Fruit fly (Drosophila melanogaster) whole organism, prepupa: ENCODE results near the gene CG3552.

Source experiments
- Blimp-1 ChIP-seq: fragments of 200-800 bp; sonication (Bioruptor generic); optimal IDR thresholded peaks from 3 replicates; lab custom pipeline; 2017; ENCODE audit warnings: missing biosample characterization, missing genetic modification characterization, mild to moderate bottlenecking, moderate library complexity, missing genetic modification reagents
- CG10631 ChIP-seq: fragments of 200-800 bp; sonication (Bioruptor generic); optimal IDR thresholded peaks from 2 replicates; lab custom pipeline; 2016; ENCODE audit warnings: missing biosample characterization, missing genetic modification characterization
- CG11294 ChIP-seq: fragments of 200-800 bp; sonication (Bioruptor generic); IDR thresholded peaks from 2 replicates; pipeline ENCODE4 v1.3.6; 2022; ENCODE audit warnings: missing biosample characterization, missing genetic modification characterization
- CG11762 ChIP-seq: fragments of 200-800 bp; sonication (Bioruptor generic); optimal IDR thresholded peaks from 3 replicates; lab custom pipeline; 2016; ENCODE audit warnings: missing biosample characterization, missing genetic modification characterization; ENCODE audit not compliant: insufficient read depth
- CG1621 ChIP-seq: fragments of 200-800 bp; sonication (Bioruptor generic); optimal IDR thresholded peaks from 3 replicates; lab custom pipeline; 2018; ENCODE audit warnings: missing biosample characterization, mild to moderate bottlenecking, missing genetic modification characterization
- CG16779 ChIP-seq: fragments of 200-800 bp; sonication (Bioruptor generic); optimal IDR thresholded peaks from 3 replicates; lab custom pipeline; 2017; ENCODE audit warnings: missing biosample characterization, mild to moderate bottlenecking, missing genetic modification characterization
- CG3032 ChIP-seq: fragments of 200-800 bp; optimal IDR thresholded peaks from 2 replicates; lab custom pipeline; 2019; ENCODE audit warnings: missing biosample characterization, mild to moderate bottlenecking, missing genetic modification characterization, moderate library complexity
- CG31627 ChIP-seq: fragments of 200-800 bp; sonication (Bioruptor generic); optimal IDR thresholded peaks from 3 replicates; lab custom pipeline; 2016; ENCODE audit warnings: missing biosample characterization, missing genetic modification characterization
- CG32006 ChIP-seq: fragments of 200-800 bp; sonication (Bioruptor generic); optimal IDR thresholded peaks from 3 replicates; lab custom pipeline; 2017; ENCODE audit warnings: missing biosample characterization, mild to moderate bottlenecking, missing genetic modification characterization
- CG34406 ChIP-seq: fragments of 200-800 bp; sonication (Bioruptor generic); optimal IDR thresholded peaks from 3 replicates; lab custom pipeline; 2016; ENCODE audit warnings: missing biosample characterization, missing genetic modification characterization
- CG4318 ChIP-seq: fragments of 200-800 bp; sonication (Bioruptor generic); optimal IDR thresholded peaks from 3 replicates; lab custom pipeline; 2017; ENCODE audit warnings: missing biosample characterization, mild to moderate bottlenecking, missing genetic modification characterization
- CG6163 ChIP-seq: fragments of 200-800 bp; sonication (Bioruptor generic); IDR thresholded peaks from 3 replicates; pipeline ENCODE4 v1.3.6; 2022; ENCODE audit warnings: missing biosample characterization, missing genetic modification characterization
- CG6808 ChIP-seq: fragments of 200-800 bp; sonication (Bioruptor generic); optimal IDR thresholded peaks from 3 replicates; lab custom pipeline; 2017; ENCODE audit warnings: missing biosample characterization, missing genetic modification characterization, mild to moderate bottlenecking, moderate library complexity, missing genetic modification reagents
- CG6854 ChIP-seq: fragments of 200-800 bp; sonication (Bioruptor generic); optimal IDR thresholded peaks from 2 replicates; lab custom pipeline; 2017; ENCODE audit warnings: missing biosample characterization, mild to moderate bottlenecking, missing genetic modification characterization
- CG7368 ChIP-seq: fragments of 200-800 bp; sonication (Bioruptor generic); optimal IDR thresholded peaks from 3 replicates; lab custom pipeline; 2016; ENCODE audit warnings: missing biosample characterization, missing genetic modification characterization
- CG8119 ChIP-seq: fragments of 200-800 bp; sonication (Bioruptor generic); IDR thresholded peaks from 3 replicates; pipeline ENCODE4 v1.3.6; 2022; ENCODE audit warnings: missing biosample characterization, missing genetic modification characterization
- CG8632 ChIP-seq: fragments of 200-800 bp; sonication (Bioruptor generic); optimal IDR thresholded peaks from 3 replicates; lab custom pipeline; 2016; ENCODE audit warnings: missing biosample characterization, missing genetic modification characterization
- CG9139 ChIP-seq: fragments of 200-800 bp; sonication (Bioruptor generic); optimal IDR thresholded peaks from 3 replicates; lab custom pipeline; 2017; ENCODE audit warnings: missing biosample characterization, mild to moderate bottlenecking, missing genetic modification characterization
- Eip78C ChIP-seq: fragments of 200-800 bp; sonication (Bioruptor generic); peaks from one replicate; lab custom pipeline; 2016; ENCODE audit warnings: missing biosample characterization, missing genetic modification characterization
- Ets21C ChIP-seq: fragments of 200-800 bp; sonication (Bioruptor generic); optimal IDR thresholded peaks from 3 replicates; lab custom pipeline; 2016; ENCODE audit warnings: missing biosample characterization, missing genetic modification characterization
- Gug ChIP-seq: fragments of 200-800 bp; sonication (Bioruptor generic); IDR thresholded peaks from 2 replicates; pipeline ENCODE4 v1.3.6; 2022; ENCODE audit warnings: missing biosample characterization, missing genetic modification characterization
- Hr38 ChIP-seq: sonication (Bioruptor generic); optimal IDR thresholded peaks from 2 replicates; lab custom pipeline; 2016; ENCODE audit warnings: missing biosample characterization, missing genetic modification characterization
- Hr39 ChIP-seq: fragments of 200-800 bp; sonication (Bioruptor generic); optimal IDR thresholded peaks from 2 replicates; lab custom pipeline; 2016; ENCODE audit warnings: missing biosample characterization, missing genetic modification characterization
- Hr4 ChIP-seq: fragments of 200-800 bp; sonication (Bioruptor generic); optimal IDR thresholded peaks from 3 replicates; lab custom pipeline; 2016; ENCODE audit warnings: missing biosample characterization, missing genetic modification characterization
- Lpt ChIP-seq: fragments of 200-800 bp; sonication (Bioruptor generic); optimal IDR thresholded peaks from 3 replicates; lab custom pipeline; 2016; ENCODE audit warnings: missing biosample characterization, missing genetic modification characterization
- Met ChIP-seq: fragments of 200-800 bp; sonication (Bioruptor generic); optimal IDR thresholded peaks from 3 replicates; lab custom pipeline; 2016; ENCODE audit warnings: missing biosample characterization, missing genetic modification characterization
- OdsH ChIP-seq: fragments of 200-800 bp; sonication (Bioruptor generic); optimal IDR thresholded peaks from 3 replicates; lab custom pipeline; 2016; ENCODE audit warnings: missing biosample characterization, missing genetic modification characterization
- Smox ChIP-seq: fragments of 200-800 bp; sonication (Bioruptor generic); optimal IDR thresholded peaks from 3 replicates; lab custom pipeline; 2016; ENCODE audit warnings: missing biosample characterization, missing genetic modification characterization
- Sox102F ChIP-seq: fragments of 200-800 bp; sonication (Bioruptor generic); optimal IDR thresholded peaks from 2 replicates; lab custom pipeline; 2016; ENCODE audit warnings: missing biosample characterization, mild to moderate bottlenecking, missing genetic modification characterization
- Sox14 ChIP-seq: fragments of 200-800 bp; sonication (Bioruptor generic); optimal IDR thresholded peaks from 3 replicates; lab custom pipeline; 2016; ENCODE audit warnings: missing biosample characterization, missing genetic modification characterization
- Sox15 ChIP-seq: fragments of 200-800 bp; sonication (Bioruptor generic); optimal IDR thresholded peaks from 3 replicates; lab custom pipeline; 2016; ENCODE audit warnings: missing biosample characterization, missing genetic modification characterization
- achi ChIP-seq: fragments of 200-800 bp; sonication (Bioruptor generic); optimal IDR thresholded peaks from 3 replicates; lab custom pipeline; 2016; ENCODE audit warnings: missing biosample characterization, missing genetic modification characterization
- acj6 ChIP-seq: fragments of 200-800 bp; sonication (Bioruptor generic); optimal IDR thresholded peaks from 3 replicates; lab custom pipeline; 2016; ENCODE audit warnings: missing biosample characterization, missing genetic modification characterization
- cyc ChIP-seq: fragments of 200-800 bp; sonication (Bioruptor generic); optimal IDR thresholded peaks from 3 replicates; lab custom pipeline; 2016; ENCODE audit warnings: missing biosample characterization, missing genetic modification characterization
- eg ChIP-seq: fragments of 200-800 bp; sonication (Bioruptor generic); IDR thresholded peaks from 3 replicates; pipeline ENCODE4 v1.3.6; 2022; ENCODE audit warnings: missing biosample characterization, missing genetic modification characterization
- esn ChIP-seq: fragments of 200-800 bp; sonication (Bioruptor generic); optimal IDR thresholded peaks from 2 replicates; lab custom pipeline; 2016; ENCODE audit warnings: missing biosample characterization, mild to moderate bottlenecking, missing genetic modification characterization, moderate library complexity
- fkh ChIP-seq: fragments of 200-800 bp; sonication (Bioruptor generic); optimal IDR thresholded peaks from 3 replicates; lab custom pipeline; 2017; ENCODE audit warnings: missing biosample characterization, mild to moderate bottlenecking, missing genetic modification characterization, moderate library complexity
- lz ChIP-seq: fragments of 200-800 bp; sonication (Bioruptor generic); optimal IDR thresholded peaks from 3 replicates; lab custom pipeline; 2016; ENCODE audit warnings: missing biosample characterization, missing genetic modification characterization
- pdm3 ChIP-seq: fragments of 200-800 bp; sonication (Bioruptor generic); optimal IDR thresholded peaks from 3 replicates; lab custom pipeline; 2016; ENCODE audit warnings: missing biosample characterization, missing genetic modification characterization
- salr ChIP-seq, 2 experiments: fragments of 200-800 bp; sonication (Bioruptor generic); optimal IDR thresholded peaks; 3 replicates each; lab custom pipeline; 2016 to 2018; ENCODE audit warnings: missing biosample characterization in 2 of 2, missing genetic modification characterization in 2 of 2, mild to moderate bottlenecking in 1 of 2
- spab ChIP-seq: fragments of 200-800 bp; sonication (Bioruptor generic); optimal IDR thresholded peaks from 2 replicates; lab custom pipeline; 2017; ENCODE audit warnings: missing biosample characterization, mild to moderate bottlenecking, missing genetic modification characterization, missing genetic modification reagents
- ss ChIP-seq, 2 experiments: fragments of 200-800 bp; sonication (Bioruptor generic); optimal IDR thresholded peaks; 2 replicates in 1 of 2; 3 replicates in 1 of 2; lab custom pipeline; 2017 to 2018; ENCODE audit warnings: mild to moderate bottlenecking in 2 of 2, missing biosample characterization in 2 of 2, missing genetic modification characterization in 2 of 2, moderate library complexity in 1 of 2
- svp ChIP-seq: fragments of 200-800 bp; sonication (Bioruptor generic); peaks from one replicate; lab custom pipeline; 2016; ENCODE audit warnings: missing biosample characterization, missing genetic modification characterization

CG3552 gene

DNA sequence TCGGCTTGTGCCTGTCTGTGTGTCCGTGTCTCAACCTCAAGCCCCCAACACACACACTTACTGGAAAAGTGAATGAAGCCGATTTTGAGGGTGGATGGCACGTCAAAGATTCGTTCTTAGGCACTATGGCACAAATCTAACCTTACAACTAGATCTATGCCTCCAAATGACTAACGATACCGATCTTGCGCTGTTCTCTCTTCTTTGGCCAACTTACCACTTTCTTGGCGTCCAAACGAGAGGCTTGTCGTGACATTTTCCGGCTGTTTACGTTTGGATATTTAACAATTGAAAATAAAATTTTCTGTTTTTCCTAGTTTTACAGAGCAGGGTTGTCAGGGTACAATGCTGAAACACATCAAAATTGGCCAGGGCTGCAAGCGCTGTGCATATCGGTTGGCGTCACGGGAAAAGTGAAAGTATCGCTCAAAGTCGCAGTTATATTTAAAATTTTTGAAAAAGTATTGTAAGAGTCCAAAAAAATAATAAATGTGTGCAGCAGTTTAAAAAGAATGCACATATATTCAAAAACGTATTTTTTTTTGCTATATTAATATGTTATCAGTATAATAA, 14.1 kb upstream of the CG3552 start, which contains the start of the genes Bet3 and Nf-YA (continued):
- TF ChIP-seq Gug (GFP tag; lab: Robert Waterston, UW) (no peak), Hr38 (GFP tag; lab: Kevin White, UChicago) (no peak), lz (GFP tag; lab: Kevin White, UChicago) (peak; percentile 52), Sox15 (GFP tag; lab: Kevin White, UChicago) (no peak), Lpt (GFP tag; lab: Kevin White, UChicago) (no peak), CG6854 (GFP tag; lab: Kevin White, UChicago) (no peak), Smox (GFP tag; lab: Kevin White, UChicago) (no peak), cyc (peak; percentile 39), CG34406 (GFP tag; lab: Kevin White, UChicago) (no peak), achi (GFP tag; lab: Kevin White, UChicago) (peak; percentile 31), ss (GFP tag; optimal IDR thresholded peaks at IDR 0.05; lab: Kevin White, UChicago) (no peak), acj6 (GFP tag; lab: Kevin White, UChicago) (no peak), Hr4 (GFP tag; lab: Kevin White, UChicago) (no peak), Sox102F (GFP tag; lab: Kevin White, UChicago) (no peak), eg (GFP tag; lab: Robert Waterston, UW) (no peak), Ets21C (GFP tag; lab: Kevin White, UChicago) (peak; percentile 31), Met (peak; percentile 17), salr (GFP tag; optimal IDR thresholded peaks at IDR 0.05; lab: Kevin White, UChicago) (no peak), CG9139 (GFP tag; lab: Kevin White, UChicago) (no peak), CG3032 (peak; percentile 43), esn (GFP tag; lab: Kevin White, UChicago) (peak; percentile 42), CG11762 (GFP tag; lab: Kevin White, UChicago) (no peak), pdm3 (no peak)

dm6 chr3L:9442625-9443282, 13.4 kb upstream of the CG3552 start, which contains the start of gene Srg3:
Gene Srg3, plus strand, starts transcription at chr3L:9443232.
- TF ChIP-seq CG32006 (GFP tag; lab: Kevin White, UChicago) (peak; percentile 26), esn (GFP tag; lab: Kevin White, UChicago) (no peak), salr (GFP tag; optimal IDR thresholded peaks at IDR 0.05; lab: Kevin White, UChicago) (no peak), svp (GFP tag; lab: Kevin White, UChicago) (peak; percentile 68), pdm3 (no peak), Eip78C (no peak), CG4318 (GFP tag; lab: Kevin White, UChicago) (no peak), Sox15 (GFP tag; lab: Kevin White, UChicago) (no peak)
- TF ChIP-seq, all 60 proteins: peak for 2

dm6 chr3L:9446731-9447238, 9.3 kb upstream of the CG3552 start, which contains the start of gene CG3529:
Gene CG3529, plus strand, starts transcription at chr3L:9446864.
- TF ChIP-seq Hr39 (GFP tag; lab: Kevin White, UChicago) (peak; percentile 17), Blimp-1 (GFP tag; lab: Kevin White, UChicago) (no peak), CG10631 (GFP tag; lab: Kevin White, UChicago) (peak; percentile 25), svp (GFP tag; lab: Kevin White, UChicago) (peak; percentile 64), ss (GFP tag; optimal IDR thresholded peaks at IDR 0.05; lab: Kevin White, UChicago) (peak in 1 of 2 experiments; percentile 61), CG6854 (GFP tag; lab: Kevin White, UChicago) (peak; percentile 56), Ets21C (GFP tag; lab: Kevin White, UChicago) (peak; percentile 21), Gug (GFP tag; lab: Robert Waterston, UW) (no peak), acj6 (GFP tag; lab: Kevin White, UChicago) (no peak), CG6163 (GFP tag; lab: Robert Waterston, UW) (0 out of 3 replicates have a peak, but pooled peaks have one; percentile 38), CG8632 (GFP tag; lab: Kevin White, UChicago) (no peak), Smox (GFP tag; lab: Kevin White, UChicago) (peak; percentile 24), esn (GFP tag; lab: Kevin White, UChicago) (peak; percentile 29), CG11294 (GFP tag; lab: Robert Waterston, UW) (no peak), spab (GFP tag; lab: Kevin White, UChicago) (no peak), Sox14 (GFP tag; lab: Kevin White, UChicago) (peak; percentile 25), CG9139 (GFP tag; lab: Kevin White, UChicago) (no peak), lz (GFP tag; lab: Kevin White, UChicago) (peak; percentile 26), CG6808 (peak; percentile 62), OdsH (GFP tag; lab: Kevin White, UChicago) (peak; percentile 8), CG16779 (peak; percentile 8), cyc (peak; percentile 26), fkh (GFP tag; lab: Kevin White, UChicago) (peak; percentile 92), CG1621 (tag; lab: Kevin White, UChicago) (peak; percentile 21), Met (peak; percentile 47), pdm3 (peak; percentile 4), CG8119 (no peak), CG7368 (GFP tag; lab: Kevin White, UChicago) (no peak), achi (GFP tag; lab: Kevin White, UChicago) (no peak), CG31627 (GFP tag; lab: Kevin White, UChicago) (peak; percentile 5)
